Fruit fly (Drosophila melanogaster) whole organism, adult: ENCODE data around the gene CG3213.

Experiments used
- CG11617 ChIP-seq: fragments of 200-800 bp; sonication (Bioruptor generic); optimal IDR thresholded peaks from 2 replicates; lab custom pipeline; 2017; ENCODE audit warnings: mild to moderate bottlenecking, missing biosample characterization, missing genetic modification reagents, missing genetic modification characterization
- CG14711 ChIP-seq: fragments of 200-800 bp; sonication (Bioruptor generic); optimal IDR thresholded peaks from 2 replicates; lab custom pipeline; 2018; ENCODE audit warnings: missing biosample characterization, mild to moderate bottlenecking, missing genetic modification characterization, moderate library complexity
- CG1620 ChIP-seq: fragments of 200-800 bp; sonication (Bioruptor generic); optimal IDR thresholded peaks from 2 replicates; lab custom pipeline; 2016; ENCODE audit warnings: missing biosample characterization, missing genetic modification characterization
- CG5204 ChIP-seq: fragments of 200-800 bp; sonication (Bioruptor generic); optimal IDR thresholded peaks from 2 replicates; lab custom pipeline; 2016; ENCODE audit warnings: missing biosample characterization, missing genetic modification characterization
- CG7101 ChIP-seq: fragments of 200-800 bp; sonication (Bioruptor generic); optimal IDR thresholded peaks from 2 replicates; lab custom pipeline; 2018; ENCODE audit warnings: missing biosample characterization, mild to moderate bottlenecking, missing genetic modification characterization, moderate library complexity
- Clk ChIP-seq: fragments of 200-800 bp; sonication (Bioruptor generic); optimal IDR thresholded peaks from 2 replicates; lab custom pipeline; 2017; ENCODE audit warnings: missing biosample characterization, missing genetic modification characterization
- Crg-1 ChIP-seq: fragments of 200-800 bp; sonication (Bioruptor generic); optimal IDR thresholded peaks from 2 replicates; lab custom pipeline; 2016; ENCODE audit warnings: missing biosample characterization, missing genetic modification characterization
- Hr96 ChIP-seq: fragments of 200-800 bp; sonication (Bioruptor generic); optimal IDR thresholded peaks from 2 replicates; lab custom pipeline; 2016; ENCODE audit warnings: missing biosample characterization, missing genetic modification characterization
- Mnt ChIP-seq: fragments of 200-800 bp; sonication (Bioruptor generic); optimal IDR thresholded peaks from 2 replicates; lab custom pipeline; 2016; ENCODE audit warnings: missing biosample characterization, mild to moderate bottlenecking, missing genetic modification characterization
- bab1 ChIP-seq: fragments of 200-800 bp; sonication (Bioruptor generic); optimal IDR thresholded peaks from 3 replicates; lab custom pipeline; 2019; ENCODE audit warnings: missing biosample characterization, mild to moderate bottlenecking, missing genetic modification characterization, moderate library complexity
- cnc ChIP-seq, 2 experiments: fragments of >200 bp; optimal IDR thresholded peaks; 2 replicates each; lab custom pipeline; 2017
- kay ChIP-seq: fragments of 200-800 bp; sonication (Bioruptor generic); peaks from one replicate; lab custom pipeline; 2016; ENCODE audit warnings: missing biosample characterization, missing genetic modification characterization, borderline replicate concordance
- pad ChIP-seq: fragments of 200-800 bp; sonication (Bioruptor generic); optimal IDR thresholded peaks from 3 replicates; lab custom pipeline; 2017; ENCODE audit warnings: missing biosample characterization, missing genetic modification characterization, mild to moderate bottlenecking, moderate library complexity, missing genetic modification reagents
- tj ChIP-seq: fragments of 200-800 bp; sonication (Bioruptor generic); optimal IDR thresholded peaks from 3 replicates; lab custom pipeline; 2017; ENCODE audit warnings: missing biosample characterization, mild to moderate bottlenecking, missing genetic modification characterization, moderate library complexity
- toe ChIP-seq: fragments of 200-800 bp; sonication (Bioruptor generic); optimal IDR thresholded peaks from 2 replicates; lab custom pipeline; 2016; ENCODE audit warnings: missing biosample characterization, missing genetic modification characterization

CG3213 gene

dm6 chr2L:3472242-3472641 is 47.2 kb downstream of the CG3213 start, which contains the start of gene Pgant4:
Gene Pgant4, plus strand, starts transcription at chr2L:3472603.
- TF ChIP-seq pad (GFP tag; lab: Kevin White, UChicago) (peak; percentile 1), Mnt (peak; percentile 33), CG7101 (tag; lab: Kevin White, UChicago) (peak; percentile 44), CG14711 (no peak), Hr96 (GFP tag; lab: Kevin White, UChicago) (peak; percentile 49), CG1620 (peak; percentile 73)

dm6 chr2L:3469869-3470268 is 49.6 kb downstream of the CG3213 start, which contains the start of the genes Pif1 and CG31776:
Gene Pif1, minus strand, starts transcription at chr2L:3470004.
Gene CG31776, plus strand, starts transcription at chr2L:3470182.
- TF ChIP-seq cnc (optimal IDR thresholded peaks at IDR 0.05; lab: Kevin White, UChicago): peak in 1 of 2 experiments; percentile 12
- no peak for TF ChIP-seq CG5204
- no peak for TF ChIP-seq toe (GFP tag; lab: Kevin White, UChicago)
- no peak for TF ChIP-seq Hr96 (GFP tag; lab: Kevin White, UChicago)
- TF ChIP-seq bab1 (GFP tag; lab: Kevin White, UChicago): peak; percentile 40
- TF ChIP-seq Mnt: peak; percentile 70
- TF ChIP-seq tj (GFP tag; lab: Kevin White, UChicago): no peak
- TF ChIP-seq Crg-1 (GFP tag; lab: Kevin White, UChicago): no peak
- no peak for TF ChIP-seq kay (GFP tag; lab: Kevin White, UChicago)
- no peak for TF ChIP-seq CG11617
- TF ChIP-seq Clk (GFP tag; lab: Kevin White, UChicago): no peak
